Worm (Caenorhabditis elegans): Measurements from ENCODE around the gene F42E8.1.

F42E8.1 gene

ce11 chrV:13085227-13085640, 23.3 kb downstream of the F42E8.1 start (continued):
- TF ChIP-seq pha-4 (GFP tag; IDR thresholded peaks at IDR 0.05) (no peak), pha-4 (tag; optimal IDR thresholded peaks at IDR 0.05) (no peak), daf-12 (tag; optimal IDR thresholded peaks at IDR 0.05) (no peak)

- TF ChIP-seq nhr-48 (tag; optimal IDR thresholded peaks at IDR 0.05) (peak; percentile 11), lin-29 (GFP tag; IDR thresholded peaks at IDR 0.05) (peak; percentile 32; the same call in 1 of the 2 replicates), nhr-10 (tag; optimal IDR thresholded peaks at IDR 0.05) (peak; percentile 78), fkh-10 (GFP tag; optimal IDR thresholded peaks at IDR 0.05) (no peak), duxl-1 (tag; optimal IDR thresholded peaks at IDR 0.05; ENCODE audit: poor library complexity) (no peak), T20F7.1 (GFP tag; optimal IDR thresholded peaks at IDR 0.05) (peak; percentile 52), zfp-3 (GFP tag; conservative IDR thresholded peaks at IDR 0.05) (0 out of 2 replicates have a peak, but pooled peaks have one; percentile 19), vab-7 (GFP tag; IDR thresholded peaks at IDR 0.05) (no peak), lin-39 (tag; optimal IDR thresholded peaks at IDR 0.05) (no peak), dmd-6 (GFP tag; IDR thresholded peaks at IDR 0.05) (peak; percentile 85), egl-43 (GFP tag; IDR thresholded peaks at IDR 0.05) (peak; percentile 74), T26A8.4 (GFP tag; IDR thresholded peaks at IDR 0.05) (peak; percentile 70; the same call in 1 of the 2 replicates), mes-2 (tag; optimal IDR thresholded peaks at IDR 0.05; ENCODE audit: poor library complexity, severe bottlenecking) (peak; percentile 50), daf-12 (tag; optimal IDR thresholded peaks at IDR 0.05) (no peak), lsy-2 (tag; optimal IDR thresholded peaks at IDR 0.05) (peak; percentile 37 to 72), madf-9 (GFP tag; conservative IDR thresholded peaks at IDR 0.05) (peak; percentile 51), lin-1 (GFP tag; IDR thresholded peaks at IDR 0.05) (peak; percentile 70; the same call in 1 of the 2 replicates), dpl-1 (GFP tag; optimal IDR thresholded peaks at IDR 0.05) (peak; percentile 28), skn-1 (tag; optimal IDR thresholded peaks at IDR 0.05) (no peak), spr-1 (tag; optimal IDR thresholded peaks at IDR 0.05) (peak; percentile 46), set-16 (GFP tag; IDR thresholded peaks at IDR 0.05) (peak; percentile 69), daf-16 (GFP tag; optimal IDR thresholded peaks at IDR 0.05) (peak in 1 of 2 experiments; percentile 77), daf-16 (tag; optimal IDR thresholded peaks at IDR 0.05) (peak; percentile 58), aha-1 (tag) (peak; percentile 94), pha-4 (GFP tag; IDR thresholded peaks at IDR 0.05) (peak; percentile 47; the same call in 1 of the 2 replicates), pha-4 (tag; optimal IDR thresholded peaks at IDR 0.05) (no peak), nhr-76 (tag; optimal IDR thresholded peaks at IDR 0.05) (no peak), mxl-3 (GFP tag; optimal IDR thresholded peaks at IDR 0.05) (peak; percentile 26), nhr-102 (tag; optimal IDR thresholded peaks at IDR 0.05) (peak; percentile 19), ceh-20 (GFP tag; IDR thresholded peaks at IDR 0.05) (peak; percentile 90), ctbp-1 (GFP tag; IDR thresholded peaks at IDR 0.05) (peak; percentile 77), unc-62 (GFP tag; optimal IDR thresholded peaks at IDR 0.05 in 1 of 2) (peak in 1 of 2 experiments; percentile 98), unc-62 (tag; optimal IDR thresholded peaks at IDR 0.05) (no peak), hif-1 (tag; optimal IDR thresholded peaks at IDR 0.05) (peak in 1 of 2 experiments; percentile 90), rbr-2 (tag; optimal IDR thresholded peaks at IDR 0.05) (peak; percentile 67), mdt-29 (GFP tag; IDR thresholded peaks at IDR 0.05) (0 out of 2 replicates have a peak, but pooled peaks have one; percentile 24), lim-7 (GFP tag; IDR thresholded peaks at IDR 0.05) (peak; percentile 44; the same call in 1 of the 2 replicates), nhr-28 (tag; optimal IDR thresholded peaks at IDR 0.05) (peak; percentile 57), ceh-28 (tag; optimal IDR thresholded peaks at IDR 0.05) (peak; percentile 12), hlh-30 (tag; optimal IDR thresholded peaks at IDR 0.05; ENCODE audit: insufficient read depth) (peak; percentile 71), D1046.2 (GFP tag; IDR thresholded peaks at IDR 0.05) (0 out of 2 replicates have a peak, but pooled peaks have one; percentile 7), zag-1 (tag; optimal IDR thresholded peaks at IDR 0.05) (no peak), sdz-12 (GFP tag; optimal IDR thresholded peaks at IDR 0.05) (no peak), hmg-1.1 (GFP tag; IDR thresholded peaks at IDR 0.05) (peak; percentile 73), php-3 (GFP tag; IDR thresholded peaks at IDR 0.05) (peak; percentile 51; the same call in 1 of the 2 replicates), lin-38 (GFP tag; IDR thresholded peaks at IDR 0.05) (peak; percentile 64), Y105C5A.15 (GFP tag; IDR thresholded peaks at IDR 0.05) (0 out of 2 replicates have a peak, but pooled peaks have one; percentile 47)
Measured at ce11 chrV:13085917-13086552, 24.1 kb downstream of the F42E8.1 start.

Measured in whole organism, L4 larva.